Worm (Caenorhabditis elegans): ENCODE measurements around the gene toe-1.

ce11 chrII:4474005-4474655 is 49.2 kb downstream of the toe-1 start:
- no peak for TF ChIP-seq C06A6.2 (GFP tag; conservative IDR thresholded peaks at IDR 0.05)
- no peak for TF ChIP-seq unc-62 (GFP tag; optimal IDR thresholded peaks at IDR 0.05)

All from whole organism, young adult.